Fruit fly (Drosophila melanogaster) whole organism, embryonic: ENCODE measurements around the gene CG34039.

ENCODE experiments used
- B-H2 ChIP-seq: fragments of 200-800 bp; sonication (Bioruptor generic); optimal IDR thresholded peaks from 2 replicates; lab custom pipeline; 2018; ENCODE audit warnings: missing biosample characterization, mild to moderate bottlenecking, missing genetic modification characterization
- Bdp1 ChIP-seq: fragments of 200-800 bp; sonication (Bioruptor generic); optimal IDR thresholded peaks from 3 replicates; lab custom pipeline; 2016; ENCODE audit warnings: missing biosample characterization, missing genetic modification characterization
- CG10321 ChIP-seq: fragments of 200-800 bp; sonication (Bioruptor generic); IDR thresholded peaks from 2 replicates; pipeline ENCODE4 v1.3.6; 2022; ENCODE audit warnings: missing biosample characterization, missing genetic modification characterization
- CG10431 ChIP-seq: fragments of 200-800 bp; sonication (Bioruptor generic); optimal IDR thresholded peaks from 3 replicates; lab custom pipeline; 2018; ENCODE audit warnings: missing biosample characterization, mild to moderate bottlenecking, missing genetic modification characterization
- CG10979 ChIP-seq: fragments of 200-800 bp; sonication (Bioruptor generic); optimal IDR thresholded peaks from 2 replicates; lab custom pipeline; 2018; ENCODE audit warnings: missing biosample characterization, mild to moderate bottlenecking, missing genetic modification characterization, moderate library complexity
- CG11456 ChIP-seq: fragments of 200-800 bp; sonication (Bioruptor generic); IDR thresholded peaks from 3 replicates; pipeline ENCODE4 v1.3.6; 2022; ENCODE audit warnings: missing biosample characterization, missing genetic modification characterization
- CG12104 ChIP-seq: fragments of 200-800 bp; sonication (Bioruptor generic); optimal IDR thresholded peaks from 3 replicates; lab custom pipeline; 2016; ENCODE audit warnings: missing biosample characterization, missing genetic modification characterization
- CG13424 ChIP-seq: fragments of 200-800 bp; sonication (Bioruptor generic); optimal IDR thresholded peaks from 2 replicates; lab custom pipeline; 2019; ENCODE audit warnings: missing biosample characterization, mild to moderate bottlenecking, missing genetic modification characterization, moderate library complexity
- CG14667 ChIP-seq: fragments of 200-800 bp; sonication (Bioruptor generic); IDR thresholded peaks from 2 replicates; pipeline ENCODE4 v1.3.6; 2022; ENCODE audit warnings: missing biosample characterization, missing genetic modification characterization
- CG15073 ChIP-seq: fragments of 200-800 bp; sonication (Bioruptor generic); optimal IDR thresholded peaks from 2 replicates; lab custom pipeline; 2016; ENCODE audit warnings: missing biosample characterization, missing genetic modification characterization
- CG16779 ChIP-seq: fragments of 200-800 bp; sonication (Bioruptor generic); IDR thresholded peaks from 2 replicates; pipeline ENCODE4 v1.3.6; 2022; ENCODE audit warnings: missing biosample characterization, missing genetic modification characterization
- CG17186 ChIP-seq: fragments of 200-800 bp; sonication (Bioruptor generic); optimal IDR thresholded peaks from 3 replicates; lab custom pipeline; 2017; ENCODE audit warnings: missing biosample characterization, missing genetic modification reagents, missing genetic modification characterization
- CG17359 ChIP-seq: fragments of 200-800 bp; sonication (Bioruptor generic); optimal IDR thresholded peaks from 3 replicates; lab custom pipeline; 2018; ENCODE audit warnings: missing biosample characterization, mild to moderate bottlenecking, missing genetic modification characterization, moderate library complexity
- CG17912 ChIP-seq: fragments of 200-800 bp; sonication (Bioruptor generic); optimal IDR thresholded peaks from 2 replicates; lab custom pipeline; 2018; ENCODE audit warnings: missing biosample characterization, mild to moderate bottlenecking, missing genetic modification characterization
- CG18011 ChIP-seq: fragments of 200-800 bp; sonication (Bioruptor generic); optimal IDR thresholded peaks from 2 replicates; lab custom pipeline; 2017; ENCODE audit warnings: missing biosample characterization, missing genetic modification characterization, mild to moderate bottlenecking, moderate library complexity, missing genotype
- CG18599 ChIP-seq: fragments of 200-800 bp; sonication (Bioruptor generic); optimal IDR thresholded peaks from 3 replicates; lab custom pipeline; 2017; ENCODE audit warnings: missing biosample characterization, missing genetic modification characterization, mild to moderate bottlenecking, moderate library complexity, missing genetic modification reagents
- CG2129 ChIP-seq: fragments of 200-800 bp; sonication (Bioruptor generic); IDR thresholded peaks from 2 replicates; pipeline ENCODE4 v1.3.6; 2022; ENCODE audit warnings: missing biosample characterization, missing genetic modification characterization; ENCODE audit not compliant: partially characterized antibody
- CG3163 ChIP-seq: fragments of 200-800 bp; sonication (Bioruptor generic); optimal IDR thresholded peaks from 3 replicates; lab custom pipeline; 2016; ENCODE audit warnings: missing biosample characterization, missing genetic modification characterization
- CG32767 ChIP-seq: fragments of 200-800 bp; sonication (Bioruptor generic); IDR thresholded peaks from 2 replicates; pipeline ENCODE4 v1.3.6; 2022; ENCODE audit warnings: missing biosample characterization, missing genetic modification characterization
- CG3838 ChIP-seq: fragments of 200-800 bp; sonication (Bioruptor generic); optimal IDR thresholded peaks from 3 replicates; lab custom pipeline; 2016; ENCODE audit warnings: missing biosample characterization, missing genetic modification characterization
- CG4707 ChIP-seq: fragments of 200-800 bp; sonication (Bioruptor generic); optimal IDR thresholded peaks from 2 replicates; lab custom pipeline; 2018; ENCODE audit warnings: missing biosample characterization, mild to moderate bottlenecking, missing genetic modification characterization, moderate library complexity
- CG4854 ChIP-seq: fragments of 200-800 bp; sonication (Bioruptor generic); optimal IDR thresholded peaks from 2 replicates; lab custom pipeline; 2016; ENCODE audit warnings: missing biosample characterization, missing genetic modification characterization, inconsistent platforms
- CG5245 ChIP-seq: fragments of 200-800 bp; sonication (Bioruptor generic); optimal IDR thresholded peaks from 3 replicates; lab custom pipeline; 2016; ENCODE audit warnings: missing biosample characterization, missing genetic modification characterization
- CG6689 ChIP-seq: fragments of 200-800 bp; sonication (Bioruptor generic); IDR thresholded peaks from 2 replicates; pipeline ENCODE4 v1.3.6; 2022; ENCODE audit warnings: missing biosample characterization, missing genetic modification characterization
- ERR ChIP-seq: fragments of 200-800 bp; sonication (Bioruptor generic); optimal IDR thresholded peaks from 2 replicates; lab custom pipeline; 2016; ENCODE audit warnings: missing biosample characterization, missing genetic modification characterization
- H2.0 ChIP-seq: fragments of 200-800 bp; sonication (Bioruptor generic); IDR thresholded peaks from 2 replicates; pipeline ENCODE4 v1.3.6; 2022; ENCODE audit warnings: missing biosample characterization, missing genetic modification characterization
- HLH3B ChIP-seq: fragments of 200-800 bp; sonication (Bioruptor generic); IDR thresholded peaks from 2 replicates; pipeline ENCODE4 v1.3.6; 2022; ENCODE audit warnings: missing biosample characterization, missing genetic modification characterization
- Hr3 ChIP-seq: fragments of 200-800 bp; sonication (Bioruptor generic); optimal IDR thresholded peaks from 3 replicates; lab custom pipeline; 2016; ENCODE audit warnings: missing biosample characterization, missing genetic modification characterization
- Hr78 ChIP-seq, 2 experiments: fragments of 200-800 bp in 1 of 2; fragments of >200 bp in 1 of 2; sonication (Bioruptor generic) in 1 of 2; optimal IDR thresholded peaks; 2 replicates each; lab custom pipeline; 2017 to 2019; ENCODE audit warnings: missing biosample characterization in 2 of 2, missing genetic modification characterization in 2 of 2, mild to moderate bottlenecking in 1 of 2, moderate library complexity in 1 of 2
- Kr ChIP-seq: fragments of 200-800 bp; sonication (Bioruptor generic); optimal IDR thresholded peaks from 2 replicates; lab custom pipeline; 2017; ENCODE audit warnings: missing biosample characterization, mild to moderate bottlenecking, missing genetic modification characterization
- Lhr ChIP-seq: fragments of 200-800 bp; sonication (Bioruptor generic); optimal IDR thresholded peaks from 3 replicates; lab custom pipeline; 2017; ENCODE audit warnings: mild to moderate bottlenecking, missing biosample characterization, missing genetic modification reagents, missing genetic modification characterization
- Mad ChIP-seq: fragments of 200-800 bp; sonication (Bioruptor generic); optimal IDR thresholded peaks from 2 replicates; lab custom pipeline; 2016; ENCODE audit warnings: missing biosample characterization, missing genetic modification characterization
- Mrtf ChIP-seq: fragments of 200-800 bp; sonication (Bioruptor generic); IDR thresholded peaks from 3 replicates; pipeline ENCODE4 v1.3.6; 2022; ENCODE audit warnings: missing biosample characterization, missing genetic modification characterization
- Myb ChIP-seq: fragments of 200-800 bp; sonication (Bioruptor generic); optimal IDR thresholded peaks from 2 replicates; lab custom pipeline; 2016; ENCODE audit warnings: missing biosample characterization, missing genetic modification characterization
- Ptx1 ChIP-seq: fragments of 200-800 bp; sonication (Bioruptor generic); IDR thresholded peaks from 2 replicates; pipeline ENCODE4 v1.3.6; 2022; ENCODE audit warnings: missing biosample characterization, missing genetic modification characterization
- bab2 ChIP-seq: fragments of 200-800 bp; sonication (Bioruptor generic); optimal IDR thresholded peaks from 2 replicates; lab custom pipeline; 2016; ENCODE audit warnings: missing biosample characterization, missing genetic modification characterization
- bsh ChIP-seq, 2 experiments: fragments of 200-800 bp; sonication (Bioruptor generic); optimal IDR thresholded peaks; 2 replicates each; lab custom pipeline; 2017 to 2018; ENCODE audit warnings: mild to moderate bottlenecking in 2 of 2, missing biosample characterization in 2 of 2, missing genetic modification characterization in 2 of 2, moderate library complexity in 1 of 2
- btn ChIP-seq: fragments of 200-800 bp; sonication (Bioruptor generic); optimal IDR thresholded peaks from 2 replicates; lab custom pipeline; 2016; ENCODE audit warnings: missing biosample characterization, missing genetic modification characterization
- crc ChIP-seq: fragments of 200-800 bp; sonication (Bioruptor generic); optimal IDR thresholded peaks from 2 replicates; lab custom pipeline; 2016; ENCODE audit warnings: missing biosample characterization, missing genetic modification characterization
- crol ChIP-seq: fragments of 200-800 bp; sonication (Bioruptor generic); IDR thresholded peaks from 2 replicates; pipeline ENCODE4 v1.3.6; 2022; ENCODE audit warnings: missing biosample characterization, missing genetic modification characterization
- cwo ChIP-seq: fragments of 200-800 bp; sonication (Bioruptor generic); optimal IDR thresholded peaks from 3 replicates; lab custom pipeline; 2017; ENCODE audit warnings: missing biosample characterization, missing genetic modification characterization, mild to moderate bottlenecking, moderate library complexity, missing genetic modification reagents
- da ChIP-seq: fragments of 200-800 bp; sonication (Bioruptor generic); optimal IDR thresholded peaks from 2 replicates; lab custom pipeline; 2016; ENCODE audit warnings: missing biosample characterization, missing genetic modification characterization
- en ChIP-seq: fragments of 200-800 bp; sonication (Bioruptor generic); optimal IDR thresholded peaks from 2 replicates; lab custom pipeline; 2016; ENCODE audit warnings: missing biosample characterization, missing genetic modification characterization
- h ChIP-seq: fragments of >200 bp; optimal IDR thresholded peaks from 2 replicates; lab custom pipeline; 2017
- jigr1 ChIP-seq: fragments of 200-800 bp; sonication (Bioruptor generic); IDR thresholded peaks from 3 replicates; pipeline ENCODE4 v1.3.6; 2022; ENCODE audit warnings: missing biosample characterization, missing genetic modification characterization
- otp ChIP-seq: fragments of 200-800 bp; sonication (Bioruptor generic); IDR thresholded peaks from 3 replicates; pipeline ENCODE4, ENCODE4 v1.3.6; 2022; ENCODE audit warnings: missing biosample characterization, missing genetic modification characterization
- sens-2 ChIP-seq: fragments of 200-800 bp; sonication (Bioruptor generic); IDR thresholded peaks from 2 replicates; pipeline ENCODE4 v1.3.6; 2022; ENCODE audit warnings: missing biosample characterization, missing genetic modification characterization
- sima ChIP-seq: fragments of 200-800 bp; sonication (Bioruptor generic); optimal IDR thresholded peaks from 2 replicates; lab custom pipeline; 2016; ENCODE audit warnings: missing biosample characterization, missing genetic modification characterization
- sna ChIP-seq: fragments of 200-800 bp; sonication (Bioruptor generic); IDR thresholded peaks from 2 replicates; pipeline ENCODE4 v1.3.6; 2022; ENCODE audit warnings: missing biosample characterization, missing genetic modification characterization; ENCODE audit not compliant: partially characterized antibody
- sqz ChIP-seq: fragments of 200-800 bp; sonication (Bioruptor generic); optimal IDR thresholded peaks from 3 replicates; lab custom pipeline; 2018; ENCODE audit warnings: missing biosample characterization, mild to moderate bottlenecking, missing genetic modification characterization
- vvl ChIP-seq: fragments of 200-800 bp; sonication (Bioruptor generic); IDR thresholded peaks from 2 replicates; pipeline ENCODE4 v1.3.6; 2022; ENCODE audit warnings: missing biosample characterization, missing genetic modification characterization
- wdn ChIP-seq: fragments of 200-800 bp; sonication (Bioruptor generic); IDR thresholded peaks from 2 replicates; pipeline ENCODE4 v1.3.6; 2022; ENCODE audit warnings: missing biosample characterization, missing genetic modification characterization
- wor ChIP-seq: fragments of 200-800 bp; sonication (Bioruptor generic); IDR thresholded peaks from 2 replicates; pipeline ENCODE4 v1.3.6; 2022; ENCODE audit warnings: missing biosample characterization, missing genetic modification characterization

The CG34039 gene

dm6 chr3L:14559659-14560058, at the start of gene CG34039 (continued):
- no peak for TF ChIP-seq CG10979 (tag; lab: Kevin White, UChicago)
- no peak for TF ChIP-seq CG3838
- TF ChIP-seq CG14667 (GFP tag; lab: Robert Waterston, UW) = no peak
- TF ChIP-seq bab2 (GFP tag; lab: Kevin White, UChicago) = no peak
- TF ChIP-seq CG3163 (GFP tag; lab: Kevin White, UChicago) = no peak
- TF ChIP-seq sima = no peak
- TF ChIP-seq h (lab: Kevin White, UChicago) = no peak
- TF ChIP-seq btn (GFP tag; lab: Kevin White, UChicago) = no peak
- TF ChIP-seq CG18011 = no peak
- no peak for TF ChIP-seq CG10431 (GFP tag; lab: Kevin White, UChicago)
- TF ChIP-seq Hr3 (GFP tag; lab: Kevin White, UChicago) = no peak
- TF ChIP-seq CG18599 (GFP tag; lab: Kevin White, UChicago) = no peak
- no peak for TF ChIP-seq CG6689 (GFP tag; lab: Robert Waterston, UW)
- TF ChIP-seq da (GFP tag; lab: Kevin White, UChicago) = no peak
- no peak for TF ChIP-seq CG12104 (GFP tag; lab: Kevin White, UChicago)
- TF ChIP-seq jigr1 = no peak
- no peak for TF ChIP-seq CG32767 (GFP tag; lab: Robert Waterston, UW)
- no peak for TF ChIP-seq Bdp1 (GFP tag; lab: Kevin White, UChicago)
- no peak for TF ChIP-seq HLH3B (GFP tag; lab: Robert Waterston, UW)
- no peak for TF ChIP-seq wor (GFP tag; lab: Robert Waterston, UW)
- TF ChIP-seq Mrtf (GFP tag; lab: Robert Waterston, UW) = no peak
- TF ChIP-seq CG17912 (GFP tag; lab: Kevin White, UChicago) = no peak
- TF ChIP-seq Kr (GFP tag; lab: Kevin White, UChicago) = no peak
- no peak for TF ChIP-seq bsh (GFP tag; optimal IDR thresholded peaks at IDR 0.05; lab: Kevin White, UChicago)
- no peak for TF ChIP-seq CG11456 (GFP tag; lab: Robert Waterston, UW)
- TF ChIP-seq B-H2 (GFP tag; lab: Kevin White, UChicago) = no peak
- TF ChIP-seq en (GFP tag; lab: Kevin White, UChicago) = no peak
- no peak for TF ChIP-seq CG10321 (GFP tag; lab: Robert Waterston, UW)
- TF ChIP-seq CG15073 (GFP tag; lab: Kevin White, UChicago) = no peak
- TF ChIP-seq crc = no peak
- TF ChIP-seq sens-2 (GFP tag; lab: Robert Waterston, UW) = no peak
- TF ChIP-seq crol (GFP tag; lab: Robert Waterston, UW) = no peak
- no peak for TF ChIP-seq CG17186 (GFP tag; lab: Kevin White, UChicago)
- no peak for TF ChIP-seq sqz (GFP tag; lab: Kevin White, UChicago)
- no peak for TF ChIP-seq ERR
- no peak for TF ChIP-seq Hr78 (GFP tag; optimal IDR thresholded peaks at IDR 0.05; lab: Kevin White, UChicago)
- no peak for TF ChIP-seq H2.0 (GFP tag; lab: Robert Waterston, UW)
- no peak for TF ChIP-seq wdn (GFP tag; lab: Robert Waterston, UW)
- peak; percentile 93 for TF ChIP-seq CG2129 (GFP tag; lab: Robert Waterston, UW)
- TF ChIP-seq CG16779 = no peak
- TF ChIP-seq otp = no peak
- no peak for TF ChIP-seq cwo
- TF ChIP-seq CG5245 = no peak
- TF ChIP-seq CG17359 (tag; lab: Kevin White, UChicago) = no peak
- no peak for TF ChIP-seq CG13424 (tag; lab: Kevin White, UChicago)
- no peak for TF ChIP-seq CG4707 (GFP tag; lab: Kevin White, UChicago)
- peak; percentile 97 for TF ChIP-seq sna (GFP tag; lab: Robert Waterston, UW)
- TF ChIP-seq vvl = peak; percentile 26; the same call in 1 of the 2 replicates
- no peak for TF ChIP-seq Myb (GFP tag; lab: Kevin White, UChicago)
- TF ChIP-seq Lhr (GFP tag; lab: Kevin White, UChicago) = peak; percentile 90
- no peak for TF ChIP-seq CG4854 (GFP tag; lab: Kevin White, UChicago)
- TF ChIP-seq Ptx1 (GFP tag; lab: Robert Waterston, UW) = no peak
- TF ChIP-seq Mad = no peak
